Fruit fly (Drosophila melanogaster) whole organism, embryonic: Measurements from ENCODE around the gene Uch-L5R.
A peak's percentile ranks its signal among the peaks of the same experiment; 100 is the strongest.

Experiments
- Bgb ChIP-seq: fragments of 200-800 bp; sonication (Bioruptor generic); IDR thresholded peaks from 2 replicates; pipeline ENCODE4 v1.3.6; 2022; ENCODE audit warnings: missing biosample characterization, missing genetic modification characterization; ENCODE audit not compliant: partially characterized antibody
- CG10267 ChIP-seq: fragments of 200-800 bp; sonication (Bioruptor generic); optimal IDR thresholded peaks from 2 replicates; lab custom pipeline; 2018; ENCODE audit warnings: missing biosample characterization, mild to moderate bottlenecking, missing genetic modification characterization, moderate library complexity
- CG13424 ChIP-seq: fragments of 200-800 bp; sonication (Bioruptor generic); optimal IDR thresholded peaks from 2 replicates; lab custom pipeline; 2019; ENCODE audit warnings: missing biosample characterization, mild to moderate bottlenecking, missing genetic modification characterization, moderate library complexity
- CG14710 ChIP-seq: fragments of 200-800 bp; sonication (Bioruptor generic); optimal IDR thresholded peaks from 3 replicates; lab custom pipeline; 2019; ENCODE audit warnings: missing biosample characterization, mild to moderate bottlenecking, missing genetic modification characterization, moderate library complexity
- CG15479 ChIP-seq: fragments of 200-800 bp; sonication (Bioruptor generic); optimal IDR thresholded peaks from 3 replicates; lab custom pipeline; 2019; ENCODE audit warnings: missing biosample characterization, mild to moderate bottlenecking, missing genetic modification characterization, moderate library complexity
- CG17361 ChIP-seq: fragments of 200-800 bp; sonication (Bioruptor generic); IDR thresholded peaks from 3 replicates; pipeline ENCODE4 v1.3.6; 2022; ENCODE audit warnings: missing biosample characterization, missing genetic modification characterization
- CG18011 ChIP-seq: fragments of 200-800 bp; sonication (Bioruptor generic); optimal IDR thresholded peaks from 2 replicates; lab custom pipeline; 2017; ENCODE audit warnings: missing biosample characterization, missing genetic modification characterization, mild to moderate bottlenecking, moderate library complexity, missing genotype
- CG2712 ChIP-seq: fragments of 200-800 bp; optimal IDR thresholded peaks from 3 replicates; lab custom pipeline; 2019; ENCODE audit warnings: missing biosample characterization, mild to moderate bottlenecking, missing genetic modification characterization, moderate library complexity
- CG33213 ChIP-seq: fragments of 200-800 bp; sonication (Bioruptor generic); optimal IDR thresholded peaks from 3 replicates; lab custom pipeline; 2016; ENCODE audit warnings: missing biosample characterization, missing genetic modification characterization
- CG34224 ChIP-seq: fragments of 200-800 bp; sonication (Bioruptor generic); IDR thresholded peaks from 3 replicates; pipeline ENCODE4 v1.3.6; 2022; ENCODE audit warnings: missing biosample characterization, missing genetic modification characterization; ENCODE audit not compliant: partially characterized antibody
- CG34422 ChIP-seq: fragments of 200-800 bp; sonication (Bioruptor generic); IDR thresholded peaks from 3 replicates; pipeline ENCODE4 v1.3.6; 2022; ENCODE audit warnings: missing biosample characterization, missing genetic modification characterization
- CG4360 ChIP-seq: fragments of 200-800 bp; sonication (Bioruptor generic); IDR thresholded peaks from 2 replicates; pipeline ENCODE4 v1.3.6; 2022; ENCODE audit warnings: missing biosample characterization, missing genetic modification characterization
- CG6254 ChIP-seq: fragments of 200-800 bp; sonication (Bioruptor generic); optimal IDR thresholded peaks from 3 replicates; lab custom pipeline; 2017; ENCODE audit warnings: mild to moderate bottlenecking, missing biosample characterization, missing genetic modification reagents, missing genetic modification characterization
- CG6791 ChIP-seq: fragments of 200-800 bp; sonication (Bioruptor generic); IDR thresholded peaks from 3 replicates; pipeline ENCODE4 v1.3.6; 2022; ENCODE audit warnings: missing biosample characterization, missing genetic modification characterization; ENCODE audit not compliant: partially characterized antibody
- CG7786 ChIP-seq: fragments of 200-800 bp; sonication (Bioruptor generic); optimal IDR thresholded peaks from 2 replicates; lab custom pipeline; 2016; ENCODE audit warnings: missing biosample characterization, missing genetic modification characterization
- CG7839 ChIP-seq: fragments of 200-800 bp; sonication (Bioruptor generic); optimal IDR thresholded peaks from 3 replicates; lab custom pipeline; 2018; ENCODE audit warnings: missing biosample characterization, mild to moderate bottlenecking, missing genetic modification characterization, moderate library complexity
- CG8290 ChIP-seq, 3 experiments: fragments of 200-800 bp; sonication (Bioruptor generic); optimal IDR thresholded peaks; 2 replicates each; lab custom pipeline; 2016 to 2019; ENCODE audit warnings: missing biosample characterization in 3 of 3, missing genetic modification characterization in 3 of 3, mild to moderate bottlenecking in 2 of 3, moderate library complexity in 1 of 3
- CG8765 ChIP-seq: fragments of 200-800 bp; sonication (Bioruptor generic); IDR thresholded peaks from 2 replicates; pipeline ENCODE4 v1.3.6; 2022; ENCODE audit warnings: missing biosample characterization, missing genetic modification characterization
- CG9932 ChIP-seq: fragments of 200-800 bp; sonication (Bioruptor generic); IDR thresholded peaks from 2 replicates; pipeline ENCODE4 v1.3.6; 2022; ENCODE audit warnings: missing biosample characterization, missing genetic modification characterization
- Camta ChIP-seq: fragments of 200-800 bp; sonication (Bioruptor generic); optimal IDR thresholded peaks from 2 replicates; lab custom pipeline; 2016; ENCODE audit warnings: missing biosample characterization, missing genetic modification characterization
- CrebB ChIP-seq: fragments of 200-800 bp; sonication (Bioruptor generic); optimal IDR thresholded peaks from 3 replicates; lab custom pipeline; 2018; ENCODE audit warnings: missing biosample characterization, mild to moderate bottlenecking, missing genetic modification characterization
- E2f2 ChIP-seq: fragments of 200-800 bp; sonication (Bioruptor generic); IDR thresholded peaks from 2 replicates; pipeline ENCODE4 v1.3.6; 2022; ENCODE audit warnings: missing biosample characterization, missing genetic modification characterization
- Lhr ChIP-seq: fragments of 200-800 bp; sonication (Bioruptor generic); optimal IDR thresholded peaks from 3 replicates; lab custom pipeline; 2017; ENCODE audit warnings: mild to moderate bottlenecking, missing biosample characterization, missing genetic modification reagents, missing genetic modification characterization
- Mad ChIP-seq: fragments of 200-800 bp; sonication (Bioruptor generic); optimal IDR thresholded peaks from 2 replicates; lab custom pipeline; 2016; ENCODE audit warnings: missing biosample characterization, missing genetic modification characterization
- NC2β ChIP-seq: fragments of 200-800 bp; sonication (Bioruptor generic); optimal IDR thresholded peaks from 2 replicates; lab custom pipeline; 2016; ENCODE audit warnings: missing biosample characterization, missing genetic modification characterization
- NfI ChIP-seq: fragments of 200-800 bp; sonication (Bioruptor generic); optimal IDR thresholded peaks from 3 replicates; lab custom pipeline; 2018; ENCODE audit warnings: missing biosample characterization, mild to moderate bottlenecking, missing genetic modification characterization, moderate library complexity
- Opbp ChIP-seq: fragments of 200-800 bp; sonication (Bioruptor generic); IDR thresholded peaks from 3 replicates; pipeline ENCODE4 v1.3.6; 2022; ENCODE audit warnings: missing biosample characterization, missing genetic modification characterization; ENCODE audit not compliant: partially characterized antibody
- Scr ChIP-seq: fragments of 200-800 bp; sonication (Bioruptor generic); IDR thresholded peaks from 2 replicates; pipeline ENCODE4 v1.3.6; 2022; ENCODE audit warnings: missing biosample characterization, missing genetic modification characterization; ENCODE audit not compliant: partially characterized antibody
- Sin3A ChIP-seq: fragments of >200 bp; optimal IDR thresholded peaks from 2 replicates; lab custom pipeline; 2018
- YL-1 ChIP-seq: fragments of 200-800 bp; sonication (Bioruptor generic); optimal IDR thresholded peaks from 3 replicates; lab custom pipeline; 2017; ENCODE audit warnings: missing biosample characterization, mild to moderate bottlenecking, missing genetic modification characterization
- amos ChIP-seq: fragments of 200-800 bp; sonication (Bioruptor generic); IDR thresholded peaks from 2 replicates; pipeline ENCODE4 v1.3.6; 2022; ENCODE audit warnings: missing biosample characterization, missing genetic modification characterization; ENCODE audit not compliant: partially characterized antibody
- ap ChIP-seq: fragments of 200-800 bp; sonication (Bioruptor generic); IDR thresholded peaks from 2 replicates; pipeline ENCODE4 v1.3.6; 2022; ENCODE audit warnings: missing biosample characterization, missing genetic modification characterization
- bbx ChIP-seq: fragments of 200-800 bp; sonication (Bioruptor generic); IDR thresholded peaks from 2 replicates; pipeline ENCODE4 v1.3.6; 2022; ENCODE audit warnings: missing biosample characterization, missing genetic modification characterization; ENCODE audit not compliant: partially characterized antibody
- crp ChIP-seq, 2 experiments: fragments of 200-800 bp; sonication (Bioruptor generic); optimal IDR thresholded peaks; 2 replicates in 1 of 2; 3 replicates in 1 of 2; lab custom pipeline; 2017; ENCODE audit warnings: missing biosample characterization in 2 of 2, missing genetic modification characterization in 2 of 2, mild to moderate bottlenecking in 1 of 2, moderate library complexity in 1 of 2
- fd102C ChIP-seq: fragments of 200-800 bp; sonication (Bioruptor generic); optimal IDR thresholded peaks from 2 replicates; lab custom pipeline; 2018; ENCODE audit warnings: missing biosample characterization, mild to moderate bottlenecking, missing genetic modification characterization, moderate library complexity
- ftz-f1 ChIP-seq: fragments of 200-800 bp; sonication (Bioruptor generic); optimal IDR thresholded peaks from 2 replicates; lab custom pipeline; 2016; ENCODE audit warnings: missing biosample characterization, missing genetic modification characterization
- gfzf ChIP-seq: fragments of 200-800 bp; sonication (Bioruptor generic); optimal IDR thresholded peaks from 2 replicates; lab custom pipeline; 2016; ENCODE audit warnings: missing biosample characterization, mild to moderate bottlenecking, missing genetic modification characterization, moderate library complexity
- jigr1 ChIP-seq: fragments of 200-800 bp; sonication (Bioruptor generic); IDR thresholded peaks from 3 replicates; pipeline ENCODE4 v1.3.6; 2022; ENCODE audit warnings: missing biosample characterization, missing genetic modification characterization
- p53 ChIP-seq: fragments of 200-800 bp; sonication (Bioruptor generic); optimal IDR thresholded peaks from 2 replicates; lab custom pipeline; 2016; ENCODE audit warnings: missing biosample characterization, missing genetic modification characterization
- phol ChIP-seq: fragments of 200-800 bp; sonication (Bioruptor generic); optimal IDR thresholded peaks from 3 replicates; lab custom pipeline; 2018; ENCODE audit warnings: missing biosample characterization, mild to moderate bottlenecking, missing genetic modification characterization, moderate library complexity
- row ChIP-seq: fragments of 200-800 bp; sonication (Bioruptor generic); IDR thresholded peaks from 3 replicates; pipeline ENCODE4 v1.3.6; 2022; ENCODE audit warnings: missing biosample characterization, missing genetic modification characterization
- sens ChIP-seq: fragments of 200-800 bp; sonication (Bioruptor generic); peaks from one replicate; lab custom pipeline; 2016; ENCODE audit warnings: missing biosample characterization, missing genetic modification characterization
- so ChIP-seq: fragments of 200-800 bp; sonication (Bioruptor generic); IDR thresholded peaks from 3 replicates; pipeline ENCODE4 v1.3.6; 2022; ENCODE audit warnings: missing biosample characterization, missing genetic modification characterization
- sob ChIP-seq: fragments of 200-800 bp; sonication (Bioruptor generic); IDR thresholded peaks from 2 replicates; pipeline ENCODE4 v1.3.6; 2022; ENCODE audit warnings: missing biosample characterization, missing genetic modification characterization
- tna ChIP-seq: fragments of 200-800 bp; sonication (Bioruptor generic); IDR thresholded peaks from 2 replicates; pipeline ENCODE4 v1.3.6; 2022; ENCODE audit warnings: missing biosample characterization, missing genetic modification characterization; ENCODE audit not compliant: partially characterized antibody
- trem ChIP-seq: fragments of 200-800 bp; optimal IDR thresholded peaks from 3 replicates; lab custom pipeline; 2019; ENCODE audit warnings: missing biosample characterization, mild to moderate bottlenecking, missing genetic modification characterization, moderate library complexity
- yki ChIP-seq: fragments of >200 bp; optimal IDR thresholded peaks from 3 replicates; lab custom pipeline; 2018

The Uch-L5R gene

DNA sequence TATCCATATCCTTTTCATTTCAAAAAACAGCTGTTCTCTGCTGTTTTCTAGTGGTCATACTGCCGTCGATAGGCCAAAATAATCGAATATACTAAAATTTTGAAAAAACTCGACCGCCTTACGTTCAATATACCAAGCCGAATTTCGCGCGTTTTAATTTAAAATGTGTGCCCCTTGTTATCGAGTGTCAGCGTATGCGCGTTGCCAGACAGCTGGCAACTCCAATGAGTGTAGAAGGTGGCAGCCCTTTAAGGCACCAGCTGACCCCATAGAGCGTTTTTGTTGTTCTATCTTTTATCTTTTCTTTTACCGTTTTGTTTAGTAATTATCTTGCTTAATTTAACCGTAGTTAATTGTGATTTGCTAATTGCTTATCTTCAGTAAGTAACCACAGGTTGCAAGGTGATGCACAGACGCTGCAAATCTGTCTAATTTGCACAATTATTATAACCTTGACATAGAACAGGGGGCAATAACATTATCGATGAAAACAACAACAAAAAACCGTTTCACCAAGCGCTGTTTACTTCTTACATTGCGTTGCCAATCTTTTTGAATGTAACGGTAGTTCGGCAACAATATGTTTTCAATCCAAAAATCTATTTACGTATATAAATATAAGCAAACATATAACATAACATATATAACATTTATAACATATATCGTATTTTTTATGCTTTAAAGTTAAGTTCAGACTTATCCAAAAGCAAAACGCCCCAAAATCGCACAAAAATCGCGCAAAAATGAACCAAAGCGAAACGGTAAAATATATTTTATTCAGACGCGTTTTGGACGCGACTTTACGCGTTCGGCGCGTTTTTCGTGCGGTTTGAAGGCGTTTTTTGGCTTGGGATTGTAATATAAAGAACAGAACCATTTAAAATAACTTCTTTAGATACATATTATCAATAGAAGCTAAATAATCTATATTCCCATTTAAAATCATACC lies 44.0 kb downstream of the Uch-L5R start, which contains the start of the genes CG1492 and regucalcin (continued):
- no peak for TF ChIP-seq ap (GFP tag; lab: Robert Waterston, UW)
- TF ChIP-seq Scr = peak; percentile 34; the same call in 1 of the 2 replicates
- peak; percentile 96 for TF ChIP-seq E2f2 (GFP tag; lab: Robert Waterston, UW)
- TF ChIP-seq Mad (GFP tag; lab: Kevin White, UChicago) = no peak
- 0 out of 3 replicates have a peak, but pooled peaks have one; percentile 22 for TF ChIP-seq CG6791
- TF ChIP-seq row (GFP tag; lab: Robert Waterston, UW) = peak; percentile 19; the same call in 1 of the 3 replicates
- TF ChIP-seq CG33213 (GFP tag; lab: Kevin White, UChicago) = peak; percentile 13
- peak; percentile 67 to 94 for TF ChIP-seq crp (GFP tag; optimal IDR thresholded peaks at IDR 0.05; lab: Kevin White, UChicago)
- no peak for TF ChIP-seq CG18011
- TF ChIP-seq ftz-f1 (GFP tag; lab: Kevin White, UChicago) = peak; percentile 89
- no peak for TF ChIP-seq Camta (GFP tag; lab: Kevin White, UChicago)
- TF ChIP-seq CG8765 = no peak
- TF ChIP-seq CG4360 (GFP tag; lab: Robert Waterston, UW) = peak; percentile 83
- no peak for TF ChIP-seq fd102C (GFP tag; lab: Kevin White, UChicago)
- no peak for TF ChIP-seq CG9932
- no peak for TF ChIP-seq CG34422 (GFP tag; lab: Robert Waterston, UW)
- TF ChIP-seq CG15479 (GFP tag; lab: Kevin White, UChicago) = peak; percentile 50
- peak; percentile 41; the same call in 1 of the 2 replicates for TF ChIP-seq Bgb (GFP tag; lab: Robert Waterston, UW)
- peak; percentile 32 for TF ChIP-seq CG8290 (GFP tag; optimal IDR thresholded peaks at IDR 0.05; lab: Kevin White, UChicago)
- TF ChIP-seq CG8290 (tag; optimal IDR thresholded peaks at IDR 0.05; lab: Kevin White, UChicago) = peak in 1 of 2 experiments; percentile 14
- no peak for TF ChIP-seq so (GFP tag; lab: Robert Waterston, UW)
- peak; percentile 32; the same call in 1 of the 2 replicates for TF ChIP-seq bbx
- TF ChIP-seq gfzf (GFP tag; lab: Kevin White, UChicago) = peak; percentile 41
- no peak for TF ChIP-seq jigr1
- no peak for TF ChIP-seq CG7786 (GFP tag; lab: Kevin White, UChicago)
- no peak for TF ChIP-seq NfI
- TF ChIP-seq CG6254 (GFP tag; lab: Kevin White, UChicago) = no peak
- TF ChIP-seq amos (GFP tag; lab: Robert Waterston, UW) = peak; percentile 45; the same call in 1 of the 2 replicates
- peak; percentile 7 for TF ChIP-seq sens
- TF ChIP-seq trem (tag; lab: Kevin White, UChicago) = peak; percentile 57
- TF ChIP-seq NC2β (GFP tag; lab: Kevin White, UChicago) = no peak
- TF ChIP-seq Lhr (GFP tag; lab: Kevin White, UChicago) = peak; percentile 10
- TF ChIP-seq Opbp (GFP tag; lab: Robert Waterston, UW) = peak; percentile 53; the same call in 1 of the 3 replicates
- TF ChIP-seq CG10267 (tag; lab: Kevin White, UChicago) = peak; percentile 57
- peak; percentile 50; the same call in 1 of the 3 replicates for TF ChIP-seq CG34224
- peak; percentile 5 for TF ChIP-seq CrebB (tag; lab: Kevin White, UChicago)
- TF ChIP-seq p53 (GFP tag; lab: Kevin White, UChicago) = no peak
- TF ChIP-seq yki (lab: Kevin White, UChicago) = no peak
- no peak for TF ChIP-seq CG17361 (GFP tag; lab: Robert Waterston, UW)
- peak; percentile 22 for TF ChIP-seq YL-1 (GFP tag; lab: Kevin White, UChicago)
- TF ChIP-seq CG7839 = no peak
- TF ChIP-seq Sin3A (lab: Kevin White, UChicago) = peak; percentile 44
- TF ChIP-seq CG13424 (tag; lab: Kevin White, UChicago) = no peak
- peak; percentile 28 for TF ChIP-seq phol (tag; lab: Kevin White, UChicago)
- TF ChIP-seq sob (GFP tag; lab: Robert Waterston, UW) = no peak
- TF ChIP-seq tna = 0 out of 2 replicates have a peak, but pooled peaks have one; percentile 25
- TF ChIP-seq CG2712 = peak; percentile 12
- TF ChIP-seq CG14710 (tag; lab: Kevin White, UChicago) = peak; percentile 47
